Fruit fly (Drosophila melanogaster) ovary, adult (tissue): ENCODE measurements around the gene eIF4E7.
A peak's percentile ranks its signal among the peaks of the same experiment; 100 is the strongest.

Source experiments
- CG17801 ChIP-seq: fragments of 200-800 bp; optimal IDR thresholded peaks from 2 replicates; lab custom pipeline; 2019; ENCODE audit warnings: missing biosample characterization, mild to moderate bottlenecking, missing genetic modification characterization, moderate library complexity; ENCODE audit not compliant: partially characterized antibody

The eIF4E7 gene

DNA sequence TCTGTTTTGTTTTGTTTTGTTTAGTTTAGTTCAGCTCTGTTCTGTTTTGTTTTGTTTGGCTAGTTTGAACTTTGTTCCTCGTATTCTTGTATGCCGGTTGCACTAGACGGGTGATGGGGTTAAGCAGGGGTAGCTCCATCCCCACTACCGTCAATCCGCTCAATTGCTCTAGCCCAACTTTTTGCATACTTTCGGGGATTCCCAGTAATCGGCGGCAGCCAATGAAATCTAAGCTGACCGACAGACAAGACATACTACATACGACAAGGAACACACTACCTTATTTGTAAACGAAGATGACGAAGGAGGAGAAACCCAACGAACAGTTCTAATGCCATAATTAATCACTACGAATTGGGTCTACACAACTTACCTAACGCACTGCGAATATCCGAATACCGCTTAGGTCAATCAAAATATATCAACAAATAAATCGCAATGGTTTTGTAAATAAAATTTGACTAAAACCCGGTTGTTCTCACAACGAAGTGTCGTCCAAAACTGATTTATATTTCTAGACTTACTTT, at the start of gene eIF4E7:
eIF4E7 (minus strand) TSS at position 477 of the 527 bp plus-strand sequence.
- no peak for TF ChIP-seq CG17801

DNA sequence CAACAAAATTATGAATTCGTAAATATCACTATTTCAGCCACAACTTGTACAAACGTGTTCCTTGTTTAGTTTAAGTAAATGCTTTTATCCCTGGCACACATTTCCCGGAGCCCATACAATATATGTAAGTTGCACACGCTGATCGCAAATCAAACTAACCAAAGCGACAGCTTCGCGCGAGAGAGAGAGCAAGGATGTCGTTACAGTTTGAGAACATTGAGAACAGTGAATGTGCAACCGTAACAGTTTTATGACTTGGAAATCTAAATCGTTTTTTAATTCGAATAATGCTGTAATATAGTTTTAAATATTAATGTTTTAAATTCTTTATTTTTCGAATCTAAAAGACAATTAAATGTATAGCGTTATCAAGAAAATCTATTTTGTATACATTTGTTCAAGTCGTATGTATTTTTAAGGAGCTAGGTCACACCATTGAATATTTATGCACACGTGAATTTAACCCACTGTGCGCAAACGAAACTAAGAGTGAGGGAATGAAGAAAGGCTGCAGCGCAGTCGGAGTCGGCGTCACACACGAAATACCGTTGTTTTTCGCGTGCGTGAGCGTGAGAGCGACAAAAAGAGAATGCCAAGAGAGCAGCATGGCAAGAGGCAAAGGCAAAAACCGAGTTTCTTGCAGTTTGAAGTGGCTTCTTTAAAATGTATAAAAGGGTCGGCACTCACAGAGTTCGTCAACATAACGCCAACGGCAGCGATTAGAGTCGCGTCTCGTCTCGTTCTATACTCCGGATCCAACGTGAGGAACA, 47.2 kb upstream of the eIF4E7 start, which contains the start of gene CG11382:
CG11382 (plus strand) TSS at position 720 of the 770 bp plus-strand sequence.
- TF ChIP-seq CG17801 = no peak

dm6 chrX:1206437-1206836, 44.2 kb upstream of the eIF4E7 start, which contains the start of gene CG14624:
CG14624 (plus strand) TSS chrX:1206737.
- TF ChIP-seq CG17801 = no peak

DNA sequence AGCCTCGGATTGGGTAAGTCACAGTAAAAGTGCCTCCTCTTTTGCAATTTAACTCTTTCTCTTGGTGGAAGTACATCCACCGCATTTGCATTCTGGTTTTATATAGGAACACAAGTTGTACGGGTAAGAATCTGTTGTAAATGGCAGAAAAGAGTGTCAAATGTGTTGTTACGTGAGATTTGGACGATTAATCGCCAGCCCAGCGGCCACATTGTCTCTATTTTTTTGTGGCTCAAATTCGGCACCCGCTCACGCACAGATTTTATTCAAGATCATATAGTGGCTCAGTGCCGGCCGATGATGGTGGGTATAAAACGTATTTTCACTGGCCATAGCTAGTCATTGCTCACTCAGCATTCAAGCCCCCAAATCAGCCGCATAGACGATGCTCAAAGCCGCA, 41.3 kb upstream of the eIF4E7 start, which contains the start of gene CG11381:
CG11381 (plus strand) TSS at position 301 of the 400 bp plus-strand sequence.
- no peak for TF ChIP-seq CG17801

DNA sequence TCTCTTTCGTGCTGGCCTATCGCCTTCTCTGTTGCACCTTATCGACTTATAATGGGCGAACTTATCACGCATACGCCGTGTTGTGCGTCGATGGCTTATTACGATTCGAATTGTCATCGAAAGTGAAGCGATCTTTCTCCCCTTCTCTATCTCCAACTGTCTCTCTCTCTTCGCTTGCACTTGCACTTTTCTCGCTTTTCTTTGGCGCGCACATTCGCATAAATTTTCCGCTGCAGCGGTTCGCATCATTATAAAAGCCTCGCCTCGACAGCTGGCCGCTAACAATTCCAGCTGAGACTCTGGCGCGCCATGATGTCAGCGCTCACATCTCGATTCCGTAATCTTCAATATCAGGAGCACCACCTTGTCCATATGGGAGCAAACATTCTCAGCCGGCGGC, 37.1 kb upstream of the eIF4E7 start, which contains the start of gene CG14625:
CG14625 (plus strand) TSS at position 301 of the 400 bp plus-strand sequence.
- TF ChIP-seq CG17801 = no peak

- TF ChIP-seq CG17801 = no peak
Measured at dm6 chrX:1197862-1198261, 35.7 kb upstream of the eIF4E7 start.

DNA sequence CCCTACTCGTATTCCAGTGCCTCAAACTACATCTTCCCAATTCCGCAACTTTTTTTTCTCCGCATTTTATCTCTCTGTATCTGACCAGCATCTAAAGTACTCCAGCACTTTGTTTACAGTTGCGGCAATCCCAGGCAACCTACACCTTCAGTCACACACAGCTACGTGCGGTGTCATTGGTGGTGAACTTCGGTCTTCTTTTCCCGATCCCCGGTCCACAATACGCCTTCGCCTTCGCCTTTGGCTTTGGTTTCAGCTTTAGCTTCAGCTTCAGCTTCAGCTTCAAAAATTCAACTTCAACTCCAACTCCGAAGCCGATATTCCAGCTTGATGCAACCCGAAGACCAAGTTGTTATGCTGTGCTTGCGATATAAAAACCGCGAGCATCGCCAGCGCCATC, 28.8 kb upstream of the eIF4E7 start, which contains the start of gene CG11380:
CG11380 (plus strand) TSS at position 301 of the 400 bp plus-strand sequence.
- no peak for TF ChIP-seq CG17801

DNA sequence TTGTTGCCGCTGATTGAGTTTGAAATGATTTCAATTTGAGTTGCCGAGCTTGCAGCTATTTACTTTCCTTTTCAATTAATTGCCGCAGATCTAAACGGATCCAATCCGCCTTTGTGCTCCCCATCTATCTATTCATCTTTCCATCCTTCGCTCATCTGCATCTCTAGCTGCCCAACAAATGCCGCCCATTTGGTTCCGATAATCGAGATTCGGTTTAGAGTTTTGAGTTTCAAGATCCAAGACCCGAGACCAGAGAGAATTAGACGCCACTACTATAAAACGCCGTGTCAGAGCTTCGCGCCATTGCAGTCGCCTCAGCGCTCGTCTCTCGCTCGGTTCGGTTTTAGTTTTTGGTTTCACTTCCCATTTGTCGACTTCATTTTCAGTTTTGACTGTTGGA, 22.3 kb upstream of the eIF4E7 start, which contains the start of gene CG14626:
CG14626 (plus strand) TSS at position 301 of the 400 bp plus-strand sequence.
- TF ChIP-seq CG17801 = no peak

DNA sequence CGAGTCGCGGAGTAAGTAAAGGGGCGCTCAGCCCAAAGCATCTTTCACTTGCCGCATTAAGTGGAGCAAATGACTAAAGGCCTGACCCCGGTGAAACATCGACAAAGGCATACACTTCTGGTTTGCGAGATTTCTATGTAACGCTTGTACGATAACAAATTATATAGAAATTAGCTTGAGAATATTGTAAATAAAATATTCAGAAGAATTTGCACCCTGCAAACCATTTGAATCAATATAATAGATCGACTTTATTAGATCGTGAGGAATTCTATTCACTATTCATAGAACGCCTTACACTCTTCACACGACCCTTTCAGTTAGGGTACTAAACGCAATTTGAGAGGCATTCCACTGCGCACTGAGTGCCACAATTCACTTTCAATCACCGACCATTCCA, 21.6 kb upstream of the eIF4E7 start:
- TF ChIP-seq CG17801 = no peak

- TF ChIP-seq CG17801 = no peak
Measured at dm6 chrX:1181320-1181719, 19.1 kb upstream of the eIF4E7 start, which contains the start of gene CG14627. CG14627 (plus strand) TSS chrX:1181620.

dm6 chrX:1180865-1181264, 18.7 kb upstream of the eIF4E7 start:
- no peak for TF ChIP-seq CG17801

dm6 chrX:1179865-1180264, 17.7 kb upstream of the eIF4E7 start, which contains the start of gene CG11379:
CG11379 (plus strand) TSS chrX:1180165.
- TF ChIP-seq CG17801 = no peak

DNA sequence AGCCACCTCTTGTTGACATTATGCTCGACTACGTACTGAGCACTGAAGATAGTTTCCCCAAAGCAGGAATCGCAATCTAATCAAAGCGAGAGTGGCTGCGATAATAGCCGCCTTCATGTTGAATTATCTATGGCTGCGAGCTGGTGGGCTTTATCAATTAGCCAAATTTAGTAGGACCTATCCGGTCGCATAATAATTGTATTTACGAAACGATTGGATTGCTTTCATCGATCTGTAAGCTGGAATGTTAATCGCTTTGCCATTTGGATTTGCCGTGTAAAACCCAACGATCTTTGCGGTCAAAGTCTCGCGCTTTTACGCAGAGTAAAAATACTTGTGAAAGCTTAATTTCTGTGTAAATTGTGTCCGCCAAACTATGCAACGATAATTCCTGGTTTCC, 13.8 kb upstream of the eIF4E7 start, which contains the start of gene CG11384:
CG11384 (minus strand) TSS at position 43 of the 400 bp plus-strand sequence.
- no peak for TF ChIP-seq CG17801

DNA sequence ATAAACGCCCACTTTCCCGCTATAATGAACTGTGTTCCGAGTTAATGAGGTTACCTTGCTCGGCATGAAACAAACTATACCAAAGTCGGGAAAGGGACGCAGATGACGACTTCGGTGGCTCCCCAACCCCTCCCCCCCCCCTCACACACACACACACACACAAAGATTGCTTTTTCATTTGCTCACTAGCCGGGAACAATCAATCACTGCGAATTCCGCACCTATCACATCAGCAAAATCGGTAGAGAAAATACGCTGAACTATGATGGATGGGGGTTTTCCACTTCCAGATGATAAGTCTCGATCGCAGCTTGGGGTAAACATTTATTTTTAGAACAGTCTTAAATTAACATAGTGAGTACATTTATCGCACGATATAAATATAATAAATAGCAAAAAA, 11.4 kb upstream of the eIF4E7 start:
- no peak for TF ChIP-seq CG17801

DNA sequence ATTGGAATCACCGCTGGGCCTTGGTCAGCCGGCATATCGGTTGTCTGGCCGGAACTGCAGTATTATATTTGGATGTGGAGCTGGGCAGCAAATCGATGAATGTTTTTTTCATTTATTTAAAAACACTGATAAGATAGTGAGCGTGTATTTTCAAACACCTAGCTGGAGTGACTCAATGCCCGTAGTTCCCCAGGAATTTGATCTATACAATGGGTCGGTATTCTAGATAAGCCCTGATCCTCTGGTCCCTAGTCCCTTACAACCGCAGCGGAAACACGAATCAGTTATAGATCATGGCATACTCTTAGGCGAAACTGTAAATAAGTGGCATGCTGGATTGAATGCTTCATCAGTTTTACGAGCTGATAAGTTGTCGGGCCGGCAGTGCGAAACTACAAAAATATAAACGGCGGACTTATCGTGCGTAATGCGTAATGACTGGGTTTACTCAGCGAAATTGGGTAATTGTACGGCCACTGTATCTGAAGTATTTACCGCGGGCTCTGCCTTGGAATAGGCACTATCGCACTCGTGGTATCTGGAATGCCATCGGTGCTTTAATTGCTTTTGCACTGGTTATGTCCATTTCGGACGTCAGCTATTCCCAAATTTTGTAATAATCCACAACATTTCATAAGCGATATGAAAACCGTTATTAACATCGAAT, 10.7 kb upstream of the eIF4E7 start:
- TF ChIP-seq CG17801 = no peak

- peak; percentile 89 for TF ChIP-seq CG17801
Measured at dm6 chrX:1171018-1171417, 8.8 kb upstream of the eIF4E7 start.
